Fruit fly (Drosophila melanogaster) whole organism, embryonic: ENCODE results near the gene temp.

Experiments used
- Blimp-1 ChIP-seq: fragments of 200-800 bp; sonication (Bioruptor generic); optimal IDR thresholded peaks from 3 replicates; lab custom pipeline; 2018; ENCODE audit warnings: missing biosample characterization, missing genetic modification characterization, mild to moderate bottlenecking, moderate library complexity, missing genetic modification reagents
- CG10366 ChIP-seq: fragments of 200-800 bp; sonication (Bioruptor generic); IDR thresholded peaks from 2 replicates; pipeline ENCODE4 v1.3.6; 2022; ENCODE audit warnings: missing biosample characterization, missing genetic modification characterization
- CG10543 ChIP-seq: fragments of 200-800 bp; sonication (Bioruptor generic); optimal IDR thresholded peaks from 3 replicates; lab custom pipeline; 2017; ENCODE audit warnings: missing biosample characterization, mild to moderate bottlenecking, missing genetic modification characterization, moderate library complexity
- CG11696 ChIP-seq: fragments of 200-800 bp; sonication (Bioruptor generic); IDR thresholded peaks from 2 replicates; pipeline ENCODE4 v1.3.6; 2022; ENCODE audit warnings: missing biosample characterization, missing genetic modification characterization
- CG1529 ChIP-seq: fragments of 200-800 bp; sonication (Bioruptor generic); optimal IDR thresholded peaks from 3 replicates; lab custom pipeline; 2018; ENCODE audit warnings: missing biosample characterization, missing genetic modification characterization
- CG1602 ChIP-seq: fragments of 200-800 bp; sonication (Bioruptor generic); optimal IDR thresholded peaks from 3 replicates; lab custom pipeline; 2016; ENCODE audit warnings: missing biosample characterization, missing genetic modification characterization
- CG18599 ChIP-seq: fragments of 200-800 bp; sonication (Bioruptor generic); optimal IDR thresholded peaks from 3 replicates; lab custom pipeline; 2017; ENCODE audit warnings: missing biosample characterization, missing genetic modification characterization, mild to moderate bottlenecking, moderate library complexity, missing genetic modification reagents
- CG18764 ChIP-seq: fragments of 200-800 bp; sonication (Bioruptor generic); optimal IDR thresholded peaks from 3 replicates; lab custom pipeline; 2016; ENCODE audit warnings: missing biosample characterization, missing genetic modification characterization
- CG2120 ChIP-seq: fragments of 200-800 bp; sonication (Bioruptor generic); optimal IDR thresholded peaks from 3 replicates; lab custom pipeline; 2016; ENCODE audit warnings: missing biosample characterization, missing genetic modification characterization
- CG2678 ChIP-seq: fragments of 200-800 bp; sonication (Bioruptor generic); optimal IDR thresholded peaks from 3 replicates; lab custom pipeline; 2019; ENCODE audit warnings: missing biosample characterization, mild to moderate bottlenecking, missing genetic modification characterization, moderate library complexity
- CG2875 ChIP-seq: fragments of 200-800 bp; sonication (Bioruptor generic); optimal IDR thresholded peaks from 2 replicates; lab custom pipeline; 2017; ENCODE audit warnings: missing biosample characterization, mild to moderate bottlenecking, missing genetic modification characterization, missing genetic modification reagents
- CG32772 ChIP-seq: fragments of 200-800 bp; sonication (Bioruptor generic); IDR thresholded peaks from 2 replicates; pipeline ENCODE4 v1.3.6; 2022; ENCODE audit warnings: missing biosample characterization, missing genetic modification characterization
- CG6765 ChIP-seq: fragments of 200-800 bp; sonication (Bioruptor generic); optimal IDR thresholded peaks from 3 replicates; lab custom pipeline; 2017; ENCODE audit warnings: missing biosample characterization, mild to moderate bottlenecking, missing genetic modification characterization
- CG6813 ChIP-seq: fragments of 200-800 bp; sonication (Bioruptor generic); optimal IDR thresholded peaks from 2 replicates; lab custom pipeline; 2017; ENCODE audit warnings: missing biosample characterization, missing genetic modification characterization, mild to moderate bottlenecking, moderate library complexity, missing genetic modification reagents
- CG7372 ChIP-seq: fragments of 200-800 bp; sonication (Bioruptor generic); IDR thresholded peaks from 2 replicates; pipeline ENCODE4 v1.3.6; 2022; ENCODE audit warnings: missing biosample characterization, missing genetic modification characterization
- CG8765 ChIP-seq: fragments of 200-800 bp; sonication (Bioruptor generic); IDR thresholded peaks from 2 replicates; pipeline ENCODE4 v1.3.6; 2022; ENCODE audit warnings: missing biosample characterization, missing genetic modification characterization
- CTCF ChIP-seq: fragments of 200-800 bp; sonication (Bioruptor generic); optimal IDR thresholded peaks from 2 replicates; lab custom pipeline; 2017; ENCODE audit warnings: missing biosample characterization, mild to moderate bottlenecking, missing genetic modification characterization, moderate library complexity
- Camta ChIP-seq: fragments of 200-800 bp; sonication (Bioruptor generic); optimal IDR thresholded peaks from 2 replicates; lab custom pipeline; 2016; ENCODE audit warnings: missing biosample characterization, missing genetic modification characterization
- Drgx ChIP-seq: fragments of 200-800 bp; sonication (Bioruptor generic); IDR thresholded peaks from 2 replicates; pipeline ENCODE4 v1.3.6; 2022; ENCODE audit warnings: missing biosample characterization, missing genetic modification characterization
- E2f1 ChIP-seq: fragments of 200-800 bp; sonication (Bioruptor generic); IDR thresholded peaks from 2 replicates; pipeline ENCODE4 v1.3.6; 2022; ENCODE audit warnings: missing biosample characterization, missing genetic modification characterization
- E2f2 ChIP-seq: fragments of 200-800 bp; sonication (Bioruptor generic); IDR thresholded peaks from 2 replicates; pipeline ENCODE4 v1.3.6; 2022; ENCODE audit warnings: missing biosample characterization, missing genetic modification characterization
- Ets65A ChIP-seq: fragments of 200-800 bp; sonication (Bioruptor generic); peaks from one replicate; lab custom pipeline; 2016; ENCODE audit warnings: missing biosample characterization, missing genetic modification characterization
- Ets97D ChIP-seq: fragments of 200-800 bp; sonication (Bioruptor generic); optimal IDR thresholded peaks from 3 replicates; lab custom pipeline; 2016; ENCODE audit warnings: missing biosample characterization, missing genetic modification characterization
- Fer1 ChIP-seq: fragments of 200-800 bp; sonication (Bioruptor generic); optimal IDR thresholded peaks from 2 replicates; lab custom pipeline; 2017; ENCODE audit warnings: missing biosample characterization, mild to moderate bottlenecking, missing genetic modification characterization
- Hmr ChIP-seq: fragments of 200-800 bp; sonication (Bioruptor generic); optimal IDR thresholded peaks from 3 replicates; lab custom pipeline; 2017; ENCODE audit warnings: mild to moderate bottlenecking, missing biosample characterization, missing genetic modification reagents, missing genetic modification characterization
- Hr51 ChIP-seq, 2 experiments: fragments of 200-800 bp; sonication (Bioruptor generic); optimal IDR thresholded peaks; 2 replicates in 1 of 2; 3 replicates in 1 of 2; lab custom pipeline; 2016 to 2018; ENCODE audit warnings: missing biosample characterization in 2 of 2, missing genetic modification characterization in 2 of 2, mild to moderate bottlenecking in 1 of 2, moderate library complexity in 1 of 2
- MTF-1 ChIP-seq: fragments of 200-800 bp; sonication (Bioruptor generic); optimal IDR thresholded peaks from 2 replicates; lab custom pipeline; 2018; ENCODE audit warnings: missing biosample characterization, mild to moderate bottlenecking, missing genetic modification characterization, borderline replicate concordance
- Myb ChIP-seq: fragments of 200-800 bp; sonication (Bioruptor generic); optimal IDR thresholded peaks from 2 replicates; lab custom pipeline; 2016; ENCODE audit warnings: missing biosample characterization, missing genetic modification characterization
- Trl ChIP-seq, 3 experiments: fragments of >200 bp in 2 of 3; fragments of 200-800 bp in 1 of 3; sonication (Bioruptor generic) in 1 of 3; optimal IDR thresholded peaks; 2 replicates in 1 of 3; 3 replicates in 2 of 3; lab custom pipeline; 2016 to 2017; ENCODE audit warnings: missing biosample characterization in 1 of 3, missing genetic modification characterization in 1 of 3
- ap ChIP-seq: fragments of 200-800 bp; sonication (Bioruptor generic); IDR thresholded peaks from 2 replicates; pipeline ENCODE4 v1.3.6; 2022; ENCODE audit warnings: missing biosample characterization, missing genetic modification characterization
- cg ChIP-seq: fragments of 200-800 bp; sonication (Bioruptor generic); optimal IDR thresholded peaks from 3 replicates; lab custom pipeline; 2019; ENCODE audit warnings: missing biosample characterization, mild to moderate bottlenecking, missing genetic modification characterization, moderate library complexity
- chm ChIP-seq: fragments of 200-800 bp; sonication (Bioruptor generic); IDR thresholded peaks from 2 replicates; pipeline ENCODE4 v1.3.6; 2022; ENCODE audit warnings: missing biosample characterization, missing genetic modification characterization
- dmrt11E ChIP-seq: fragments of 200-800 bp; sonication (Bioruptor generic); optimal IDR thresholded peaks from 3 replicates; lab custom pipeline; 2018; ENCODE audit warnings: missing biosample characterization, mild to moderate bottlenecking, missing genetic modification characterization, moderate library complexity
- dysf ChIP-seq: fragments of 200-800 bp; sonication (Bioruptor generic); IDR thresholded peaks from 3 replicates; pipeline ENCODE4 v1.3.6; 2022; ENCODE audit warnings: missing biosample characterization, missing genetic modification characterization
- en ChIP-seq: fragments of 200-800 bp; sonication (Bioruptor generic); optimal IDR thresholded peaks from 2 replicates; lab custom pipeline; 2016; ENCODE audit warnings: missing biosample characterization, missing genetic modification characterization
- eve ChIP-seq, 2 experiments: fragments of >200 bp; optimal IDR thresholded peaks; 2 replicates each; lab custom pipeline; 2017; ENCODE audit warnings: missing biosample characterization in 2 of 2, missing genetic modification characterization in 2 of 2
- fd3F ChIP-seq: fragments of 200-800 bp; sonication (Bioruptor generic); optimal IDR thresholded peaks from 2 replicates; lab custom pipeline; 2018; ENCODE audit warnings: missing biosample characterization, mild to moderate bottlenecking, missing genetic modification characterization, moderate library complexity
- gsb-n ChIP-seq: fragments of 200-800 bp; sonication (Bioruptor generic); optimal IDR thresholded peaks from 3 replicates; lab custom pipeline; 2018; ENCODE audit warnings: missing biosample characterization, mild to moderate bottlenecking, missing genetic modification characterization
- hb ChIP-seq: fragments of 200-800 bp; sonication (Bioruptor generic); IDR thresholded peaks from 3 replicates; pipeline ENCODE4 v1.3.6; 2022; ENCODE audit warnings: missing biosample characterization, missing genetic modification characterization; ENCODE audit not compliant: partially characterized antibody
- nom ChIP-seq: fragments of 200-800 bp; sonication (Bioruptor generic); optimal IDR thresholded peaks from 2 replicates; lab custom pipeline; 2017; ENCODE audit warnings: missing biosample characterization, missing genetic modification characterization, mild to moderate bottlenecking, moderate library complexity, missing genetic modification reagents
- row ChIP-seq: fragments of 200-800 bp; sonication (Bioruptor generic); IDR thresholded peaks from 3 replicates; pipeline ENCODE4 v1.3.6; 2022; ENCODE audit warnings: missing biosample characterization, missing genetic modification characterization
- sens ChIP-seq: fragments of 200-800 bp; sonication (Bioruptor generic); peaks from one replicate; lab custom pipeline; 2016; ENCODE audit warnings: missing biosample characterization, missing genetic modification characterization
- seq ChIP-seq: fragments of 200-800 bp; sonication (Bioruptor generic); IDR thresholded peaks from 2 replicates; pipeline ENCODE4 v1.3.6; 2022; ENCODE audit warnings: missing biosample characterization, missing genetic modification characterization
- shn ChIP-seq: fragments of 200-800 bp; sonication (Bioruptor generic); optimal IDR thresholded peaks from 3 replicates; lab custom pipeline; 2016; ENCODE audit warnings: missing biosample characterization, missing genetic modification characterization
- ssp ChIP-seq: fragments of 200-800 bp; sonication (Bioruptor generic); IDR thresholded peaks from 2 replicates; pipeline ENCODE4 v1.3.6; 2022; ENCODE audit warnings: missing biosample characterization, missing genetic modification characterization

temp gene

DNA sequence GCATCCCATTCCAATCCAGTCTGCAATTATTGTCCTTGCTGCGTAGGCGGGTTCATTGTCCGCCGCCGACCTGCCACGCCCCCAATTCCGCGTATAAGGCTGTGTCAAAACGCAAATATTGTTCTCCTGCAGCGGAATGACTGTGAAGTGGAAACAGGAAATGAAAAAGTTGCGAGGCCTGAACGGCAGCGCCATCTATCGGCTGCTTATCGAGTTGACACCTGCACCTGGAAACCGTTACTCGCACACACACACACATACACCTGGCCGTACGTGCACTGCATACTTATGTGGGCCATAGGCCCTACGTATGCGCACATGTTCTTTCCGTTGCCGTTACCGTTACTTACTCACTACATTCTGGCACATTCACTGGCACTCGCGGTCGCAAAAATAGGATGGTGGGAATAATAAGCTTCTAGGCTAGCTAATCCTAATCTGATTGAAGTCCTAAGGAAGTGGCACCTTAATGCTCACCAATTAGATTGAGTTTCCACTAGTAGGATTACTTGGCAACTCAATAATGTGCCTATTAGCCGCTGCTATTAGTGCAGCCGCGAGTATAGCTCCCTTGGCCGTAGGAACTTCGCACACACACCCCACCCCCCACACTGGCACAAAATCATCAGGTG lies 3.6 kb downstream of the temp start (continued):
- TF ChIP-seq Fer1 (GFP tag; lab: Kevin White, UChicago), result peak; percentile 18
- peak; percentile 20 for TF ChIP-seq CG2120 (GFP tag; lab: Kevin White, UChicago)
- no peak for TF ChIP-seq E2f1 (GFP tag; lab: Robert Waterston, UW)
- peak; percentile 35 for TF ChIP-seq nom (GFP tag; lab: Kevin White, UChicago)
- peak in 1 of 2 experiments; percentile 8 for TF ChIP-seq Hr51 (GFP tag; optimal IDR thresholded peaks at IDR 0.05; lab: Kevin White, UChicago)
- peak; percentile 2 for TF ChIP-seq CG6765 (GFP tag; lab: Kevin White, UChicago)
- no peak for TF ChIP-seq CG18764 (GFP tag; lab: Kevin White, UChicago)
- TF ChIP-seq Blimp-1 (GFP tag; lab: Kevin White, UChicago), result no peak
- TF ChIP-seq hb, result no peak
- TF ChIP-seq CG6813 (GFP tag; lab: Kevin White, UChicago), result no peak
- no peak for TF ChIP-seq ap
- TF ChIP-seq Hmr (GFP tag; lab: Kevin White, UChicago), result peak; percentile 38
- no peak for TF ChIP-seq seq (GFP tag; lab: Robert Waterston, UW)
- TF ChIP-seq shn (GFP tag; lab: Kevin White, UChicago), result no peak
- TF ChIP-seq MTF-1 (GFP tag; lab: Kevin White, UChicago), result no peak
- no peak for TF ChIP-seq fd3F (GFP tag; lab: Kevin White, UChicago)
- no peak for TF ChIP-seq CG1602 (GFP tag; lab: Kevin White, UChicago)
- no peak for TF ChIP-seq CG2875 (GFP tag; lab: Kevin White, UChicago)
- peak; percentile 15; the same call in 2 of the 3 replicates for TF ChIP-seq row
- TF ChIP-seq gsb-n (tag; lab: Kevin White, UChicago), result no peak
- TF ChIP-seq Ets65A (GFP tag; lab: Kevin White, UChicago), result peak; percentile 48
- TF ChIP-seq CG32772, result no peak
- TF ChIP-seq CG1529 (GFP tag; lab: Kevin White, UChicago), result no peak
- peak; percentile 41; the same call in 1 of the 2 replicates for TF ChIP-seq Drgx
- no peak for TF ChIP-seq Camta
- peak; percentile 21 for TF ChIP-seq sens
- no peak for TF ChIP-seq ssp (GFP tag; lab: Robert Waterston, UW)
- peak; percentile 9 for TF ChIP-seq cg (GFP tag; lab: Kevin White, UChicago)
- no peak for TF ChIP-seq eve (GFP tag; optimal IDR thresholded peaks at IDR 0.05; lab: Kevin White, UChicago)
- peak; percentile 29 for TF ChIP-seq Myb (GFP tag; lab: Kevin White, UChicago)
- TF ChIP-seq dmrt11E (tag; lab: Kevin White, UChicago), result no peak
- no peak for TF ChIP-seq E2f2 (GFP tag; lab: Robert Waterston, UW)
- TF ChIP-seq CG10543 (GFP tag; lab: Kevin White, UChicago), result no peak
- TF ChIP-seq CG7372 (GFP tag; lab: Robert Waterston, UW), result no peak
- 0 out of 2 replicates have a peak, but pooled peaks have one; percentile 20 for TF ChIP-seq chm (GFP tag; lab: Robert Waterston, UW)
- TF ChIP-seq CG18599 (GFP tag; lab: Kevin White, UChicago), result peak; percentile 56
- peak; percentile 54 for TF ChIP-seq Ets97D (GFP tag; lab: Kevin White, UChicago)
- no peak for TF ChIP-seq Trl (optimal IDR thresholded peaks at IDR 0.05; lab: Kevin White, UChicago)
- TF ChIP-seq Trl (GFP tag; optimal IDR thresholded peaks at IDR 0.05; lab: Kevin White, UChicago), result no peak
- no peak for TF ChIP-seq CG8765 (GFP tag; lab: Robert Waterston, UW)
- TF ChIP-seq CG11696, result peak; percentile 43; the same call in 1 of the 2 replicates
- no peak for TF ChIP-seq CG10366 (GFP tag; lab: Robert Waterston, UW)
- TF ChIP-seq CG2678 (tag; lab: Kevin White, UChicago), result peak; percentile 0
- TF ChIP-seq dysf (GFP tag; lab: Robert Waterston, UW), result 0 out of 3 replicates have a peak, but pooled peaks have one; percentile 25
- peak; percentile 84 for TF ChIP-seq CTCF
- TF ChIP-seq en (GFP tag; lab: Kevin White, UChicago), result no peak
- TF ChIP-seq, all 482 proteins: peak for 24
